Fruit fly (Drosophila melanogaster): Measurements from ENCODE around the gene GC1.

- TF ChIP-seq CG8478 (optimal IDR thresholded peaks at IDR 0.05), result no peak
- no peak for TF ChIP-seq CTCF (optimal IDR thresholded peaks at IDR 0.05)
These were observed 24.1 kb downstream of the GC1 start for dm6 chr3R:11991538-11992164.

Data from S2 (cell line).